Worm (Caenorhabditis elegans): ENCODE data around the gene F54D12.7.

DNA sequence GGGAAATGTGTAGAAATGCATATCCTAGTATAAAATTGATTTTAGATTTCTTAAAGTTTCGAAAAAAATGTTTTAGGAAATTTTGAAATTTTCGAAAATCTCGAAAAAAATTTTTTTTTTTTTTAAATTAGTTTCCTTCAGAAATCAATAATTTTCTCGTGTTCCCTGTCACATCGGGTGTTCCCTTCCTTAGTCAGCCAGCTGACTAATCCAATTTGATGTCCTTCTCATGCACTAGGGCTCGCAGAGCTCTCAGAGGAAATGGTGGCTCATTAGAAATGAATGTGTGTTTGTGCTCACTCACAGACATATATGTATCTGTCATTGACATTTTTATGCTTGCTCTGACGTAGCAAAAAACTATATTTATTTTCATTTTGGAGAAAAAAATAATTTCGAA is 41.4 kb downstream of the F54D12.7 start:
- TF ChIP-seq ama-1 (optimal IDR thresholded peaks at IDR 0.05), result no peak
- no peak for TF ChIP-seq ama-1 (GFP tag; optimal IDR thresholded peaks at IDR 0.05)
- no peak for TF ChIP-seq him-1 (tag; optimal IDR thresholded peaks at IDR 0.05)
- no peak for TF ChIP-seq F22D6.2 (tag; optimal IDR thresholded peaks at IDR 0.05)
- TF ChIP-seq Y79H2A.3 (GFP tag; conservative IDR thresholded peaks at IDR 0.05), result no peak
- no peak for TF ChIP-seq unc-62 (GFP tag; optimal IDR thresholded peaks at IDR 0.05)
- no peak for TF ChIP-seq nfya-1 (tag; optimal IDR thresholded peaks at IDR 0.05; ENCODE audit: borderline replicate concordance, insufficient read depth)
- no peak for TF ChIP-seq zfh-2 (GFP tag; conservative IDR thresholded peaks at IDR 0.05)
- no peak for TF ChIP-seq ceh-100 (GFP tag; IDR thresholded peaks at IDR 0.05)
- no peak for TF ChIP-seq K11D2.4 (GFP tag; IDR thresholded peaks at IDR 0.05)
- no peak for TF ChIP-seq tbx-9 (tag; optimal IDR thresholded peaks at IDR 0.05; ENCODE audit: borderline replicate concordance)
- no peak for TF ChIP-seq dpl-1 (GFP tag; optimal IDR thresholded peaks at IDR 0.05)
- TF ChIP-seq snpc-4 (GFP tag; optimal IDR thresholded peaks at IDR 0.05), result no peak
- TF ChIP-seq snpc-4 (tag; optimal IDR thresholded peaks at IDR 0.05), result no peak
- no peak for TF ChIP-seq sea-2 (GFP tag; IDR thresholded peaks at IDR 0.05)
- TF ChIP-seq madf-6 (GFP tag; IDR thresholded peaks at IDR 0.05), result no peak
